Fruit fly (Drosophila melanogaster): Measurements from ENCODE around the gene bond.
A peak's percentile ranks its signal among the peaks of the same experiment; 100 is the strongest.

The bond gene

dm6 chr3R:22542773-22543411, 7.6 kb upstream of the bond start (continued):
- TF ChIP-seq CG30403 (GFP tag; optimal IDR thresholded peaks at IDR 0.05) (no peak), fd102C (GFP tag; optimal IDR thresholded peaks at IDR 0.05) (no peak), sens (GFP tag) (peak; percentile 70), CG14965 (GFP tag; optimal IDR thresholded peaks at IDR 0.05; ENCODE audit: borderline replicate concordance) (no peak), CG7839 (tag; optimal IDR thresholded peaks at IDR 0.05) (peak; percentile 31), CG16813 (GFP tag; IDR thresholded peaks at IDR 0.05; ENCODE audit: partially characterized antibody) (0 out of 3 replicates have a peak, but pooled peaks have one; percentile 26), Hmr (GFP tag; optimal IDR thresholded peaks at IDR 0.05) (no peak), CG10979 (tag; optimal IDR thresholded peaks at IDR 0.05) (no peak), CG10267 (tag; optimal IDR thresholded peaks at IDR 0.05) (no peak), CG4404 (GFP tag; IDR thresholded peaks at IDR 0.05) (no peak), CG15601 (tag; optimal IDR thresholded peaks at IDR 0.05) (no peak), Awh (GFP tag; IDR thresholded peaks at IDR 0.05) (peak; percentile 29; the same call in 1 of the 2 replicates), CG13894 (tag; optimal IDR thresholded peaks at IDR 0.05) (no peak), CHES-1-like (GFP tag; optimal IDR thresholded peaks at IDR 0.05) (no peak), phol (tag; optimal IDR thresholded peaks at IDR 0.05) (no peak), CG33213 (GFP tag; optimal IDR thresholded peaks at IDR 0.05) (no peak), chinmo (GFP tag; IDR thresholded peaks at IDR 0.05; ENCODE audit: partially characterized antibody) (0 out of 4 replicates have a peak, but pooled peaks have one; percentile 29), CG7745 (tag; optimal IDR thresholded peaks at IDR 0.05) (no peak), emc (GFP tag; optimal IDR thresholded peaks at IDR 0.05) (no peak), CG16815 (GFP tag; optimal IDR thresholded peaks at IDR 0.05) (no peak), CG13123 (GFP tag; optimal IDR thresholded peaks at IDR 0.05) (no peak), CG13775 (GFP tag; optimal IDR thresholded peaks at IDR 0.05) (no peak), Fer2 (tag; optimal IDR thresholded peaks at IDR 0.05) (no peak), CG34422 (GFP tag; IDR thresholded peaks at IDR 0.05) (no peak), lola (GFP tag; optimal IDR thresholded peaks at IDR 0.05) (no peak), CG10274 (GFP tag; optimal IDR thresholded peaks at IDR 0.05) (no peak), cwo (GFP tag; optimal IDR thresholded peaks at IDR 0.05) (no peak), knrl (GFP tag; IDR thresholded peaks at IDR 0.05; ENCODE audit: partially characterized antibody) (no peak), Kr (GFP tag; optimal IDR thresholded peaks at IDR 0.05) (no peak), C15 (GFP tag; IDR thresholded peaks at IDR 0.05) (no peak), B-H1 (GFP tag; IDR thresholded peaks at IDR 0.05) (peak; percentile 21; the same call in 1 of the 3 replicates), ssp (GFP tag; IDR thresholded peaks at IDR 0.05) (no peak), crol (GFP tag; IDR thresholded peaks at IDR 0.05) (no peak), tgo (GFP tag; IDR thresholded peaks at IDR 0.05) (peak; percentile 44; the same call in 1 of the 3 replicates), CG11456 (GFP tag; IDR thresholded peaks at IDR 0.05) (no peak), ash1 (GFP tag; optimal IDR thresholded peaks at IDR 0.05) (no peak), row (GFP tag; IDR thresholded peaks at IDR 0.05) (peak; percentile 63), CG7928 (GFP tag; optimal IDR thresholded peaks at IDR 0.05) (no peak), TFAM (GFP tag; optimal IDR thresholded peaks at IDR 0.05) (no peak), CG12071 (GFP tag; optimal IDR thresholded peaks at IDR 0.05) (no peak), Dref (GFP tag; IDR thresholded peaks at IDR 0.05) (no peak), CG15479 (GFP tag; optimal IDR thresholded peaks at IDR 0.05) (no peak), CG18599 (GFP tag; optimal IDR thresholded peaks at IDR 0.05) (no peak), CG12299 (tag; optimal IDR thresholded peaks at IDR 0.05) (no peak), tll (GFP tag; optimal IDR thresholded peaks at IDR 0.05) (no peak), CG15514 (GFP tag; optimal IDR thresholded peaks at IDR 0.05) (no peak), Gug (GFP tag; IDR thresholded peaks at IDR 0.05) (no peak), z (GFP tag; IDR thresholded peaks at IDR 0.05) (no peak), CG9215 (GFP tag; IDR thresholded peaks at IDR 0.05) (no peak)

Measured in whole organism, embryonic.